Fruit fly (Drosophila melanogaster): ENCODE measurements around the gene TwdlF.

Gene TwdlF

dm6 chr3R:4280062-4280461 lies 33.2 kb downstream of the TwdlF start, which contains the start of gene cpx:
Gene cpx (plus strand): TSS chr3R:4280221.
- no peak for TF ChIP-seq CG15710 (tag; optimal IDR thresholded peaks at IDR 0.05)
- no peak for TF ChIP-seq CG8301 (tag; optimal IDR thresholded peaks at IDR 0.05)
- no peak for TF ChIP-seq gl (tag; optimal IDR thresholded peaks at IDR 0.05)
- no peak for TF ChIP-seq CG14655 (GFP tag; optimal IDR thresholded peaks at IDR 0.05)
- no peak for TF ChIP-seq rn (GFP tag; IDR thresholded peaks at IDR 0.05)
- no peak for TF ChIP-seq Ets98B (GFP tag; IDR thresholded peaks at IDR 0.05)

dm6 chr3R:4281119-4281861 lies 34.5 kb downstream of the TwdlF start:
- peak; percentile 16 for TF ChIP-seq CG13204 (GFP tag; optimal IDR thresholded peaks at IDR 0.05)
- TF ChIP-seq fd96Ca (GFP tag; IDR thresholded peaks at IDR 0.05): 0 out of 3 replicates have a peak, but pooled peaks have one; percentile 11
- TF ChIP-seq CG8301 (tag; optimal IDR thresholded peaks at IDR 0.05): no peak
- TF ChIP-seq CG4496 (GFP tag; IDR thresholded peaks at IDR 0.05): 0 out of 3 replicates have a peak, but pooled peaks have one; percentile 29
- no peak for TF ChIP-seq CG15710 (tag; optimal IDR thresholded peaks at IDR 0.05)
- no peak for TF ChIP-seq CG34367 (tag; optimal IDR thresholded peaks at IDR 0.05)
- TF ChIP-seq Ets98B (GFP tag; IDR thresholded peaks at IDR 0.05): 0 out of 2 replicates have a peak, but pooled peaks have one; percentile 13
- no peak for TF ChIP-seq CG10348 (GFP tag; IDR thresholded peaks at IDR 0.05)

DNA sequence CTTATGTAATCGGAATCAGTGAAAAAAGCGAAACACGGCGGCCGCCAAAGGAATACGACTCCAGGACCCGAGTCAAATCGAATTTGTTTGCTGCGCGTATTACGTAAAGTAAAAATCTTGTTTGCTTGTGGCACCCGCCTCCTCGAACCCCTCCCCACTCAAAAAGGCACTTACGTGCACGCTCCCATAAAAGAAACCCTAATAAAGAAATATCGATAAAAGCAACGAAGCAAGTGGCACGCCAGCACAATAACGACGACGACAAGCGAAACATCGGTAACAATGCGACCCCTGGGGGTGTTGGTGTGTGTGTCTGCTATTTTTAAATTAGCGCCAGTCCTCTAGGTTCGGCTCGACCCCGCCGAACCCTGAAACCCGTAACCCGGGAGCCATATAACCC lies 35.4 kb downstream of the TwdlF start:
- no peak for TF ChIP-seq CG15710 (tag; optimal IDR thresholded peaks at IDR 0.05)
- TF ChIP-seq CG12605 (GFP tag; IDR thresholded peaks at IDR 0.05): no peak
- TF ChIP-seq CG17806 (tag; optimal IDR thresholded peaks at IDR 0.05): no peak
- TF ChIP-seq fd96Ca (GFP tag; IDR thresholded peaks at IDR 0.05): no peak
- TF ChIP-seq CG32121 (GFP tag; IDR thresholded peaks at IDR 0.05): no peak
- no peak for TF ChIP-seq D1 (tag; optimal IDR thresholded peaks at IDR 0.05)
- TF ChIP-seq Pif1B (GFP tag; optimal IDR thresholded peaks at IDR 0.05): no peak
- no peak for TF ChIP-seq CG9948 (tag; optimal IDR thresholded peaks at IDR 0.05)
- TF ChIP-seq CG8159 (tag; optimal IDR thresholded peaks at IDR 0.05): no peak
- no peak for TF ChIP-seq Pif1A (GFP tag; optimal IDR thresholded peaks at IDR 0.05)
- TF ChIP-seq CG14655 (GFP tag; optimal IDR thresholded peaks at IDR 0.05): no peak
- no peak for TF ChIP-seq Ets98B (GFP tag; IDR thresholded peaks at IDR 0.05)

- no peak for TF ChIP-seq CG4496 (GFP tag; IDR thresholded peaks at IDR 0.05)
- no peak for TF ChIP-seq fd96Ca (GFP tag; IDR thresholded peaks at IDR 0.05)
- no peak for TF ChIP-seq CG15710 (tag; optimal IDR thresholded peaks at IDR 0.05)
- no peak for TF ChIP-seq CG10348 (GFP tag; IDR thresholded peaks at IDR 0.05)
- no peak for TF ChIP-seq CG17806 (tag; optimal IDR thresholded peaks at IDR 0.05)
- no peak for TF ChIP-seq EcR (GFP tag; optimal IDR thresholded peaks at IDR 0.05)
- no peak for TF ChIP-seq CG32121 (GFP tag; IDR thresholded peaks at IDR 0.05)
- no peak for TF ChIP-seq Pif1A (GFP tag; optimal IDR thresholded peaks at IDR 0.05)
- TF ChIP-seq CG12605 (GFP tag; IDR thresholded peaks at IDR 0.05): no peak
- no peak for TF ChIP-seq Snoo (tag; optimal IDR thresholded peaks at IDR 0.05)
These were observed 37.6 kb downstream of the TwdlF start for dm6 chr3R:4284376-4284953.

dm6 chr3R:4291289-4291688 lies 44.5 kb downstream of the TwdlF start:
- no peak for TF ChIP-seq D1 (tag; optimal IDR thresholded peaks at IDR 0.05)
- TF ChIP-seq gl (tag; optimal IDR thresholded peaks at IDR 0.05): peak; percentile 7

- TF ChIP-seq CG15710 (tag; optimal IDR thresholded peaks at IDR 0.05) (no peak), CG14655 (GFP tag; optimal IDR thresholded peaks at IDR 0.05) (no peak), EcR (GFP tag; optimal IDR thresholded peaks at IDR 0.05) (no peak), Pif1A (GFP tag; optimal IDR thresholded peaks at IDR 0.05) (no peak), gl (tag; optimal IDR thresholded peaks at IDR 0.05) (no peak), CG12605 (GFP tag; IDR thresholded peaks at IDR 0.05) (no peak), CG13204 (GFP tag; optimal IDR thresholded peaks at IDR 0.05) (no peak), Ets98B (GFP tag; IDR thresholded peaks at IDR 0.05) (no peak), D1 (tag; optimal IDR thresholded peaks at IDR 0.05) (no peak), CG10348 (GFP tag; IDR thresholded peaks at IDR 0.05) (no peak), Snoo (tag; optimal IDR thresholded peaks at IDR 0.05) (no peak), Pif1B (GFP tag; optimal IDR thresholded peaks at IDR 0.05) (no peak), CG4496 (GFP tag; IDR thresholded peaks at IDR 0.05) (no peak), CG8301 (tag; optimal IDR thresholded peaks at IDR 0.05) (no peak), CG9948 (tag; optimal IDR thresholded peaks at IDR 0.05) (no peak)
These were observed 45.4 kb downstream of the TwdlF start for dm6 chr3R:4292185-4292584.

- TF ChIP-seq CG12605 (GFP tag; IDR thresholded peaks at IDR 0.05) (no peak), D1 (tag; optimal IDR thresholded peaks at IDR 0.05) (no peak), fd96Ca (GFP tag; IDR thresholded peaks at IDR 0.05) (no peak), CG34367 (tag; optimal IDR thresholded peaks at IDR 0.05) (no peak), CG17806 (tag; optimal IDR thresholded peaks at IDR 0.05) (no peak), CG4496 (GFP tag; IDR thresholded peaks at IDR 0.05) (no peak), Snoo (tag; optimal IDR thresholded peaks at IDR 0.05) (no peak), CG8301 (tag; optimal IDR thresholded peaks at IDR 0.05) (no peak), CG8159 (tag; optimal IDR thresholded peaks at IDR 0.05) (no peak)
These were observed 47.9 kb downstream of the TwdlF start, which contains the start of gene Nepl11 for dm6 chr3R:4294689-4295088. Gene Nepl11 (minus strand): TSS chr3R:4294840.
